Fruit fly (Drosophila melanogaster) whole organism, embryonic: ENCODE measurements around the gene Rbbp5.
A peak's percentile ranks its signal among the peaks of the same experiment; 100 is the strongest.

ENCODE experiments used
- CG11093 ChIP-seq: fragments of 200-800 bp; sonication (Bioruptor generic); IDR thresholded peaks from 3 replicates; pipeline ENCODE4 v1.3.6; 2022; ENCODE audit warnings: missing biosample characterization, missing genetic modification characterization
- CG11560 ChIP-seq: fragments of 200-800 bp; sonication (Bioruptor generic); IDR thresholded peaks from 3 replicates; pipeline ENCODE4 v1.3.6; 2022; ENCODE audit warnings: missing biosample characterization, missing genetic modification characterization
- CG12236 ChIP-seq: fragments of 200-800 bp; sonication (Bioruptor generic); optimal IDR thresholded peaks from 2 replicates; lab custom pipeline; 2016; ENCODE audit warnings: missing biosample characterization, missing genetic modification characterization
- CG12391 ChIP-seq: fragments of 200-800 bp; sonication (Bioruptor generic); optimal IDR thresholded peaks from 3 replicates; lab custom pipeline; 2018; ENCODE audit warnings: missing biosample characterization, mild to moderate bottlenecking, missing genetic modification characterization, moderate library complexity
- CG13123 ChIP-seq: fragments of 200-800 bp; sonication (Bioruptor generic); optimal IDR thresholded peaks from 2 replicates; lab custom pipeline; 2016; ENCODE audit warnings: missing biosample characterization, missing genetic modification characterization
- CG17612 ChIP-seq: fragments of 200-800 bp; sonication (Bioruptor generic); IDR thresholded peaks from 2 replicates; pipeline ENCODE4 v1.3.6; 2022; ENCODE audit warnings: missing biosample characterization, missing genetic modification characterization
- CG18262 ChIP-seq: fragments of 200-800 bp; optimal IDR thresholded peaks from 3 replicates; lab custom pipeline; 2019; ENCODE audit warnings: missing biosample characterization, mild to moderate bottlenecking, missing genetic modification characterization, moderate library complexity
- CG2678 ChIP-seq: fragments of 200-800 bp; sonication (Bioruptor generic); optimal IDR thresholded peaks from 3 replicates; lab custom pipeline; 2019; ENCODE audit warnings: missing biosample characterization, mild to moderate bottlenecking, missing genetic modification characterization, moderate library complexity
- CG30020 ChIP-seq: fragments of 200-800 bp; optimal IDR thresholded peaks from 2 replicates; lab custom pipeline; 2019; ENCODE audit warnings: missing biosample characterization, mild to moderate bottlenecking, missing genetic modification characterization, moderate library complexity
- CG30431 ChIP-seq: fragments of 200-800 bp; sonication (Bioruptor generic); optimal IDR thresholded peaks from 2 replicates; lab custom pipeline; 2017; ENCODE audit warnings: missing biosample characterization, missing genetic modification characterization
- CG3065 ChIP-seq: fragments of 200-800 bp; sonication (Bioruptor generic); optimal IDR thresholded peaks from 2 replicates; lab custom pipeline; 2016; ENCODE audit warnings: missing biosample characterization, missing genetic modification characterization
- CG3163 ChIP-seq: fragments of 200-800 bp; sonication (Bioruptor generic); optimal IDR thresholded peaks from 3 replicates; lab custom pipeline; 2016; ENCODE audit warnings: missing biosample characterization, missing genetic modification characterization
- CG32767 ChIP-seq: fragments of 200-800 bp; sonication (Bioruptor generic); IDR thresholded peaks from 2 replicates; pipeline ENCODE4 v1.3.6; 2022; ENCODE audit warnings: missing biosample characterization, missing genetic modification characterization
- CG33213 ChIP-seq: fragments of 200-800 bp; sonication (Bioruptor generic); optimal IDR thresholded peaks from 3 replicates; lab custom pipeline; 2016; ENCODE audit warnings: missing biosample characterization, missing genetic modification characterization
- CG34224 ChIP-seq: fragments of 200-800 bp; sonication (Bioruptor generic); IDR thresholded peaks from 3 replicates; pipeline ENCODE4 v1.3.6; 2022; ENCODE audit warnings: missing biosample characterization, missing genetic modification characterization; ENCODE audit not compliant: partially characterized antibody
- CG3847 ChIP-seq: fragments of 200-800 bp; sonication (Bioruptor generic); IDR thresholded peaks from 2 replicates; pipeline ENCODE4 v1.3.6; 2022; ENCODE audit warnings: missing biosample characterization, missing genetic modification characterization
- CG6765 ChIP-seq: fragments of 200-800 bp; sonication (Bioruptor generic); optimal IDR thresholded peaks from 3 replicates; lab custom pipeline; 2017; ENCODE audit warnings: missing biosample characterization, mild to moderate bottlenecking, missing genetic modification characterization
- CG6854 ChIP-seq: fragments of 200-800 bp; sonication (Bioruptor generic); optimal IDR thresholded peaks from 3 replicates; lab custom pipeline; 2017; ENCODE audit warnings: missing biosample characterization, mild to moderate bottlenecking, missing genetic modification characterization
- CG7745 ChIP-seq: fragments of 200-800 bp; sonication (Bioruptor generic); optimal IDR thresholded peaks from 2 replicates; lab custom pipeline; 2018; ENCODE audit warnings: missing biosample characterization, mild to moderate bottlenecking, missing genetic modification characterization, moderate library complexity
- CG8290 ChIP-seq, 3 experiments: fragments of 200-800 bp; sonication (Bioruptor generic); optimal IDR thresholded peaks; 2 replicates each; lab custom pipeline; 2016 to 2019; ENCODE audit warnings: missing biosample characterization in 3 of 3, missing genetic modification characterization in 3 of 3, mild to moderate bottlenecking in 2 of 3, moderate library complexity in 1 of 3
- CG8359 ChIP-seq: fragments of 200-800 bp; sonication (Bioruptor generic); optimal IDR thresholded peaks from 2 replicates; lab custom pipeline; 2017; ENCODE audit warnings: missing biosample characterization, mild to moderate bottlenecking, missing genetic modification characterization, borderline replicate concordance
- CG8388 ChIP-seq: fragments of 200-800 bp; sonication (Bioruptor generic); optimal IDR thresholded peaks from 2 replicates; lab custom pipeline; 2019; ENCODE audit warnings: missing biosample characterization, mild to moderate bottlenecking, missing genetic modification characterization, moderate library complexity
- CG8944 ChIP-seq: fragments of 200-800 bp; sonication (Bioruptor generic); optimal IDR thresholded peaks from 3 replicates; lab custom pipeline; 2016; ENCODE audit warnings: missing biosample characterization, missing genetic modification characterization
- CG9932 ChIP-seq: fragments of 200-800 bp; sonication (Bioruptor generic); IDR thresholded peaks from 2 replicates; pipeline ENCODE4 v1.3.6; 2022; ENCODE audit warnings: missing biosample characterization, missing genetic modification characterization
- Dip3 ChIP-seq: fragments of 200-800 bp; sonication (Bioruptor generic); optimal IDR thresholded peaks from 3 replicates; lab custom pipeline; 2016; ENCODE audit warnings: missing biosample characterization, missing genetic modification characterization
- Gug ChIP-seq: fragments of 200-800 bp; sonication (Bioruptor generic); IDR thresholded peaks from 4 replicates; pipeline ENCODE4 v1.3.6; 2022; ENCODE audit warnings: missing biosample characterization, missing genetic modification characterization
- Hey ChIP-seq: fragments of 200-800 bp; sonication (Bioruptor generic); optimal IDR thresholded peaks from 3 replicates; lab custom pipeline; 2018; ENCODE audit warnings: missing biosample characterization, mild to moderate bottlenecking, missing genetic modification characterization
- Hmx ChIP-seq: fragments of 200-800 bp; sonication (Bioruptor generic); optimal IDR thresholded peaks from 2 replicates; lab custom pipeline; 2016; ENCODE audit warnings: missing biosample characterization, missing genetic modification characterization
- Hsf ChIP-seq: fragments of 200-800 bp; sonication (Bioruptor generic); optimal IDR thresholded peaks from 3 replicates; lab custom pipeline; 2016; ENCODE audit warnings: missing biosample characterization, missing genetic modification characterization
- Usf ChIP-seq: fragments of 200-800 bp; sonication (Bioruptor generic); optimal IDR thresholded peaks from 2 replicates; lab custom pipeline; 2017; ENCODE audit warnings: missing genotype, missing biosample characterization, missing genetic modification characterization
- ap ChIP-seq: fragments of 200-800 bp; sonication (Bioruptor generic); IDR thresholded peaks from 2 replicates; pipeline ENCODE4 v1.3.6; 2022; ENCODE audit warnings: missing biosample characterization, missing genetic modification characterization
- ato ChIP-seq: fragments of 200-800 bp; sonication (Bioruptor generic); IDR thresholded peaks from 2 replicates; pipeline ENCODE4 v1.3.6; 2022; ENCODE audit warnings: missing biosample characterization, missing genetic modification characterization; ENCODE audit not compliant: partially characterized antibody
- bsh ChIP-seq, 2 experiments: fragments of 200-800 bp; sonication (Bioruptor generic); optimal IDR thresholded peaks; 2 replicates each; lab custom pipeline; 2017 to 2018; ENCODE audit warnings: mild to moderate bottlenecking in 2 of 2, missing biosample characterization in 2 of 2, missing genetic modification characterization in 2 of 2, moderate library complexity in 1 of 2
- cato ChIP-seq: fragments of 200-800 bp; sonication (Bioruptor generic); optimal IDR thresholded peaks from 2 replicates; lab custom pipeline; 2016; ENCODE audit warnings: missing biosample characterization, missing genetic modification characterization, borderline replicate concordance
- dan ChIP-seq: fragments of 200-800 bp; sonication (Bioruptor generic); IDR thresholded peaks from 2 replicates; pipeline ENCODE4 v1.3.6; 2022; ENCODE audit warnings: missing biosample characterization, missing genetic modification characterization
- dmrt11E ChIP-seq: fragments of 200-800 bp; sonication (Bioruptor generic); optimal IDR thresholded peaks from 3 replicates; lab custom pipeline; 2018; ENCODE audit warnings: missing biosample characterization, mild to moderate bottlenecking, missing genetic modification characterization, moderate library complexity
- fru ChIP-seq: fragments of >200 bp; optimal IDR thresholded peaks from 2 replicates; lab custom pipeline; 2017
- kah ChIP-seq: fragments of 200-800 bp; sonication (Bioruptor generic); optimal IDR thresholded peaks from 2 replicates; lab custom pipeline; 2018; ENCODE audit warnings: missing biosample characterization, mild to moderate bottlenecking, missing genetic modification characterization
- klu ChIP-seq: fragments of 200-800 bp; sonication (Bioruptor generic); IDR thresholded peaks from 2 replicates; pipeline ENCODE4 v1.3.6; 2022; ENCODE audit warnings: missing biosample characterization, missing genetic modification characterization
- nom ChIP-seq: fragments of 200-800 bp; sonication (Bioruptor generic); optimal IDR thresholded peaks from 2 replicates; lab custom pipeline; 2017; ENCODE audit warnings: missing biosample characterization, missing genetic modification characterization, mild to moderate bottlenecking, moderate library complexity, missing genetic modification reagents
- onecut ChIP-seq: fragments of 200-800 bp; sonication (Bioruptor generic); IDR thresholded peaks from 2 replicates; pipeline ENCODE4 v1.3.6; 2022; ENCODE audit warnings: missing biosample characterization, missing genetic modification characterization
- pb ChIP-seq: fragments of 200-800 bp; sonication (Bioruptor generic); optimal IDR thresholded peaks from 3 replicates; lab custom pipeline; 2016; ENCODE audit warnings: missing biosample characterization, missing genetic modification characterization
- sc ChIP-seq, 3 experiments: fragments of >200 bp in 2 of 3; fragments of 200-800 bp in 1 of 3; sonication (Bioruptor generic) in 1 of 3; optimal IDR thresholded peaks; 2 replicates in 2 of 3; 3 replicates in 1 of 3; lab custom pipeline; 2017; ENCODE audit warnings: mild to moderate bottlenecking in 1 of 3, missing biosample characterization in 1 of 3, missing genetic modification characterization in 1 of 3, missing genetic modification reagents in 1 of 3
- sens ChIP-seq: fragments of 200-800 bp; sonication (Bioruptor generic); peaks from one replicate; lab custom pipeline; 2016; ENCODE audit warnings: missing biosample characterization, missing genetic modification characterization
- sima ChIP-seq: fragments of 200-800 bp; sonication (Bioruptor generic); optimal IDR thresholded peaks from 2 replicates; lab custom pipeline; 2016; ENCODE audit warnings: missing biosample characterization, missing genetic modification characterization
- tna ChIP-seq: fragments of 200-800 bp; sonication (Bioruptor generic); IDR thresholded peaks from 2 replicates; pipeline ENCODE4 v1.3.6; 2022; ENCODE audit warnings: missing biosample characterization, missing genetic modification characterization; ENCODE audit not compliant: partially characterized antibody
- vnd ChIP-seq: fragments of 200-800 bp; sonication (Bioruptor generic); IDR thresholded peaks from 3 replicates; pipeline ENCODE4 v1.3.6; 2022; ENCODE audit warnings: missing biosample characterization, missing genetic modification characterization; ENCODE audit not compliant: partially characterized antibody
- zf30C ChIP-seq: fragments of 200-800 bp; sonication (Bioruptor generic); optimal IDR thresholded peaks from 3 replicates; lab custom pipeline; 2018; ENCODE audit warnings: missing biosample characterization, mild to moderate bottlenecking, missing genetic modification characterization

The Rbbp5 gene

dm6 chr3L:20375878-20376563, 28.3 kb upstream of the Rbbp5 start, which contains the start of the genes Ide and RhoBTB (continued):
- TF ChIP-seq ato (GFP tag; lab: Robert Waterston, UW) (no peak), CG33213 (peak; percentile 81), CG9932 (GFP tag; lab: Robert Waterston, UW) (peak; percentile 94), zf30C (GFP tag; lab: Kevin White, UChicago) (no peak), CG3163 (peak; percentile 77), CG11560 (peak; percentile 76), Gug (GFP tag; lab: Robert Waterston, UW) (peak; percentile 81; the same call in 2 of the 4 replicates), CG8359 (peak; percentile 31), CG12391 (peak; percentile 84), CG6854 (GFP tag; lab: Kevin White, UChicago) (no peak), kah (GFP tag; lab: Kevin White, UChicago) (peak; percentile 22), klu (GFP tag; lab: Robert Waterston, UW) (peak; percentile 73), tna (GFP tag; lab: Robert Waterston, UW) (no peak; the same call in 1 of the 2 replicates), sima (GFP tag; lab: Kevin White, UChicago) (no peak), CG18262 (no peak), sc (optimal IDR thresholded peaks at IDR 0.05; lab: Kevin White, UChicago) (no peak), sc (GFP tag; optimal IDR thresholded peaks at IDR 0.05; lab: Kevin White, UChicago) (peak; percentile 26), CG12236 (GFP tag; lab: Kevin White, UChicago) (peak; percentile 67), vnd (no peak), CG8944 (peak; percentile 87), CG3847 (GFP tag; lab: Robert Waterston, UW) (peak; percentile 93), CG13123 (GFP tag; lab: Kevin White, UChicago) (peak; percentile 52), CG6765 (GFP tag; lab: Kevin White, UChicago) (no peak), Hmx (GFP tag; lab: Kevin White, UChicago) (no peak), nom (GFP tag; lab: Kevin White, UChicago) (peak; percentile 30), CG34224 (GFP tag; lab: Robert Waterston, UW) (no peak), fru (lab: Kevin White, UChicago) (no peak), sens (GFP tag; lab: Kevin White, UChicago) (peak; percentile 92), cato (peak; percentile 77), CG32767 (GFP tag; lab: Robert Waterston, UW) (no peak), CG3065 (GFP tag; lab: Kevin White, UChicago) (peak; percentile 41), CG7745 (no peak), ap (GFP tag; lab: Robert Waterston, UW) (peak; percentile 25; the same call in 1 of the 2 replicates), Hey (no peak), Hsf (GFP tag; lab: Kevin White, UChicago) (peak; percentile 84), Usf (GFP tag; lab: Kevin White, UChicago) (peak; percentile 76), Dip3 (GFP tag; lab: Kevin White, UChicago) (peak; percentile 93), dmrt11E (tag; lab: Kevin White, UChicago) (peak; percentile 66), pb (GFP tag; lab: Kevin White, UChicago) (peak; percentile 61), CG2678 (tag; lab: Kevin White, UChicago) (peak; percentile 87), CG30431 (GFP tag; lab: Kevin White, UChicago) (peak; percentile 56), CG8388 (GFP tag; lab: Kevin White, UChicago) (peak; percentile 53), CG30020 (tag; lab: Kevin White, UChicago) (peak; percentile 66), dan (GFP tag; lab: Robert Waterston, UW) (no peak), bsh (GFP tag; optimal IDR thresholded peaks at IDR 0.05; lab: Kevin White, UChicago) (peak in 1 of 2 experiments; percentile 64), CG17612 (no peak), CG8290 (GFP tag; optimal IDR thresholded peaks at IDR 0.05; lab: Kevin White, UChicago) (peak; percentile 71), CG8290 (tag; optimal IDR thresholded peaks at IDR 0.05; lab: Kevin White, UChicago) (peak in 1 of 2 experiments; percentile 15), onecut (GFP tag; lab: Robert Waterston, UW) (no peak), CG11093 (peak; percentile 70; the same call in 1 of the 3 replicates)
